Worm (Caenorhabditis elegans): ENCODE results near the gene R13H4.2.

DNA sequence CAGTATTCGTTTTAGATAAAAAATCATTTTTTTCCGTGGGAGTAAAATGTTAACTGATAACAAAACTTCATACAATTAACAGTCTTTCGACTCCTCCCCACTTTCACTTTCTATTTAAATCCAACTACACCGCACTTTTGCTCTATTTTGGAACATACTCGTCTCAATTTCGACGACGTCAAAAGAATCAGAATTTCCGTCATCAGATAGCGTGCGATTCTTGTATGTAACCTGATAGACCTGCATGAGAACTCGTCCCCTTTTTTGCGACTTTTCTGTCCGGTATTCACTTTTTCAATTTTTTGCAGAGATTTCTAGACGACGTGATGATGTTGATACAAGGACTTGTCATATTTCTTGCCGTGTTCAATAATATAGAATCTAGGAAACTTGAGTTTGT lies 2.9 kb upstream of the R13H4.2 start, which contains the start of gene pho-8:
- TF ChIP-seq pha-4 (tag; optimal IDR thresholded peaks at IDR 0.05) (no peak), sea-2 (GFP tag; optimal IDR thresholded peaks at IDR 0.05) (no peak), nhr-237 (tag; optimal IDR thresholded peaks at IDR 0.05) (no peak), nhr-12 (tag; optimal IDR thresholded peaks at IDR 0.05) (no peak), snpc-4 (tag; optimal IDR thresholded peaks at IDR 0.05) (no peak), ztf-11 (tag; optimal IDR thresholded peaks at IDR 0.05) (no peak), mdl-1 (tag; optimal IDR thresholded peaks at IDR 0.05) (no peak), ama-1 (optimal IDR thresholded peaks at IDR 0.05) (no peak), tbx-2 (tag; optimal IDR thresholded peaks at IDR 0.05) (no peak), ztf-4 (tag; optimal IDR thresholded peaks at IDR 0.05) (no peak)
